Worm (Caenorhabditis elegans): ENCODE data around the gene scl-24.

DNA sequence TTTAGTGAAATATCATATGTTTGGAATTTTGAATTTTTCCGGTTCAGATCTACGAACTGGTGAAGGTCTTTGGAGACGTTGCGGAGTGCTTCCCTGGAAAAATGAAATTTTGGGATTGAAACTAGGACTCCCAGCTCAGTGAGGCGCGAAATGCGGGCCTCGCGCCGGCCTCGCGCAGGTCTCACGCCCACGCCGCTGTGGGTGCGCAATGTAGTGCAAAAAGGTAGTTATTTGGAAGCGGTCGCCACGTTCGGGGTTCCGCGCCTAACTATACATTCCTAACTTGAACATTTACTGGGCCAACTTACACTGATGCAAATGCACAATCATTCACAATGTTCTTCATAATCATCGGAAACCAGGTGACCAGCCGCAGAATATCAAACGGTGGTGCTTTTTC, 13.9 kb downstream of the scl-24 start:
- TF ChIP-seq sptf-1 (tag; optimal IDR thresholded peaks at IDR 0.05) (no peak), ama-1 (optimal IDR thresholded peaks at IDR 0.05) (no peak), mep-1 (tag; optimal IDR thresholded peaks at IDR 0.05) (no peak), lin-15B (tag; optimal IDR thresholded peaks at IDR 0.05) (no peak), dpl-1 (GFP tag; optimal IDR thresholded peaks at IDR 0.05) (no peak)

Measured in whole organism, L1 larva.